Worm (Caenorhabditis elegans) whole organism, L4 larva: ENCODE data around the gene F21H7.3.

Source experiments
- Y5F2A.4 ChIP-seq: fragments of 200-800 bp; sonication (Bioruptor generic); optimal IDR thresholded peaks from 2 replicates; lab custom pipeline; 2018; ENCODE audit warnings: mild to moderate bottlenecking, missing genetic modification characterization, missing compliant biosample characterization
- attf-4 ChIP-seq: sonication (generic microtip); optimal IDR thresholded peaks from 3 replicates; lab custom pipeline; 2017; ENCODE audit warnings: missing biosample characterization, missing genetic modification characterization
- ceh-82 ChIP-seq: sonication (generic microtip); optimal IDR thresholded peaks from 2 replicates; lab custom pipeline; 2017; ENCODE audit warnings: missing biosample characterization, missing genetic modification characterization
- lin-39 ChIP-seq: fragments of 150-350 bp; optimal IDR thresholded peaks from 2 replicates; lab custom pipeline; 2014; ENCODE audit warnings: missing biosample characterization, missing genetic modification reagents, missing genetic modification characterization
- skn-1 ChIP-seq: fragments of 150-350 bp; optimal IDR thresholded peaks from 2 replicates; lab custom pipeline; 2014; ENCODE audit warnings: missing biosample characterization, missing genetic modification characterization
- spr-1 ChIP-seq: sonication (generic microtip); optimal IDR thresholded peaks from 2 replicates; lab custom pipeline; 2016; ENCODE audit warnings: mild to moderate bottlenecking, missing genetic modification characterization, missing compliant biosample characterization

DNA sequence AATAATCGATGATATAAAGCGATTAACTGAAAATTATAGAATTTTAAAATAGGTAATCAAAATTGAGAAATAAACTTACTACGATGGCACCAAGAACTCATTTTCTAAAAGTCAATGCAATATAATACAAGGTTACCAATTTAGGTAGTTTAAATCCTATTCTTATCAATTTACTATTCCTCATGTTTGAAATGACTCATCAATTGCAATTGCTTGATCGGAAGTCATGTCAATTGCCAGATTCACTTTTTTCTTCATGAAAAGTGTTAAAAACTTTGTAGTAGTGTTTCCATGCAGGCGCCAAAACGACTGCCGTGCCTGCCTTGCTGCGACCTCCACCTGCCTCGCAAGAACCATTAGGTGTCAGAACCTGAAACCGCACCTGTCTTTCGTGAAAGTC, 8.5 kb downstream of the F21H7.3 start, which contains the start of gene F11A5.13:
- TF ChIP-seq skn-1 (tag; lab: Kevin White, UChicago) (no peak), ceh-82 (no peak), attf-4 (tag; lab: Kevin White, UChicago) (no peak), spr-1 (no peak), lin-39 (tag; lab: Kevin White, UChicago) (no peak), Y5F2A.4 (GFP tag; lab: Kevin White, UChicago) (no peak)
